Worm (Caenorhabditis elegans) whole organism, dauer: ENCODE results near the gene R13H4.2.

ENCODE experiments used
- unc-62 ChIP-seq: sonication (generic microtip); optimal IDR thresholded peaks from 2 replicates; lab custom pipeline; 2017; ENCODE audit warnings: missing biosample characterization, missing genetic modification reagents, missing genetic modification characterization

Gene R13H4.2

DNA sequence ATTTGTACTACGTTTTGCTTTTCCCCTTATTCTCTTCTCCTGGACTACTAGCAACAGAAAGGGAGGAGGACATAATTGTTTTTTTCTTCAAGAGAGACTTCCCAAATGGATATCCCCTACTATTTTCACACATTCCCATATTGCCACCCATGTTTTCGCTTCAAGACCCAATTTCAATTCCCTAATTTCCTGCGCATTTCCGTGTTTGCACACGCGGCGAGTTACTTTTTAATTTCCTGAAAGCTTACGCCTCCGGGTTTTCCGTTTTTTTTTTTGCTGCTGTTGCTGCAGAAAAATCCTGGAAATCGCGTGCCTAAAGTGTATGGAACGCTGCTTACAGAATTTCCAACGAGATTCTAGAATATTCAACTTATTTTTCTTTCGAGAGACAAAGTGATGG lies 16.1 kb downstream of the R13H4.2 start:
- TF ChIP-seq unc-62 = no peak

DNA sequence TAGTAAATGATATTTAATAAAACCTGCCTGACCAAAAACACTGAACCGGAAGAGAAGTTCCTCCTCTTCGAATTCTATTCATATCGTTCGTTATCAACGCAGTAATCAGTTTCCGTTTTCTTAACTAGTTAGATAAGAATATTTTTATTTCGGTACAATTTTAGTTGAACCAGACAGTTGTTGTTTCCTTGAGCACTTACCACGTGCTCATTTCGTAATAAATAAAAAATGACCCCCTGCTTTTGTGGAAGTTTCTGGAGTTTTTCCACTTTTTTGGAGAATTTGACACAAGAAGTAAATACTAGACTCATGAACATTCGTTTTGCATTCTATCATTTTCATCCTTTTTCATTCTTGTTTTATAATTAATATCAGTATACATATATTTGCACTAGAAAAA lies 17.5 kb downstream of the R13H4.2 start:
- no peak for TF ChIP-seq unc-62

DNA sequence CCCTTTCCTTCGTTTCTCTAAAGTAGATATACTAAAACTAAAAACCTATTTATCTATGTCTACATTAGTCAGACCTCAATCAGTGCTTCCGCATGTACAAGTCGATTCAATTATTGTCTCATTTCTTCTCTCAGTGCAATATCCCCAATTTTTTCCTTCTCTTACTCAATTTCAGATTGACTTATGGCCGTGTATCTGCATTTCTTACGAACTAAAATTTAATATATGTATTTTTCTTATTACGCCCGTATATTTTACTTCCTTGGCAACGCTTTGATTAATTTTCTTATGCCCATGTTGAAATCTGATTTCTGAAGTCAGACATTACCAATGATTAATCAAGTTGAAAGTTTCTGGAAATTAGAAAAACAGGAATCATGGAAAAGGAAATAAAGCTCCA lies 18.7 kb downstream of the R13H4.2 start:
- TF ChIP-seq unc-62 = no peak

DNA sequence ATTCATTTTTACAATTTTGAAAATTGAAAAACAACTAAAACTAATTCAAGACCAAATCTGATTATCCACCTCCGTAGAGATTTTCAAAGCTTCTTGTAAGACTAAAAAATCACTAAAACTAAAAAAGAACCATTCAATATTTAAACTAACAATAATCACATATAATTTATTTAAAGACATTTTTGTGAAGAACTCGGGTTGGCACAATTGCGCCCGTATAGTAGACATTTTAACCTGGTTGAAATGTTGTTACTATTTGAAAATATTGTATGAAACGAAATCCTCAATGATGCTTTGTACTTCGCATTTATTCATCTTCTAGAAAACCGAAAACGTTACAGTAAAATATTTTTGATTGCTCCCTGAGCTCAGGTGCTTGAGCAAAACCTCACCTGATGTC lies 19.8 kb downstream of the R13H4.2 start:
- TF ChIP-seq unc-62 = no peak

DNA sequence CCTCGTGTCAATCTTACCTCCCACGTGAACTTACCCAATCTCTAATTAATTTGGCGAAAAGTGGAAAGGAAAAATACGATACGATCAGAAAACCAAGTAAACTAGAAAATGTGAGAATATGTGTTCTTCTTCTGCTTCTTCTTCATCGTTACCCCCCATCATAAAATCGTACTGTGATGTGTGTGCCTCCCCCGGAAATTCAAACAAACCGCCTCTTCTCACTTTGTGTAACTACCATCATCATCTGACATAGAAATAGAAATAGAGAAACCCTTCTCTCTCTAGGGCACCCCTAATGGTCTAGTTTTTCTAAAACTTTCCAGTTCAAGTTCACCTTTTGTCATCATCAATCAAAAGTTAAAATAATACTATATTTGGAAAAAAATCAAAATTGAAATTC lies 21.6 kb downstream of the R13H4.2 start:
- TF ChIP-seq unc-62 = no peak

DNA sequence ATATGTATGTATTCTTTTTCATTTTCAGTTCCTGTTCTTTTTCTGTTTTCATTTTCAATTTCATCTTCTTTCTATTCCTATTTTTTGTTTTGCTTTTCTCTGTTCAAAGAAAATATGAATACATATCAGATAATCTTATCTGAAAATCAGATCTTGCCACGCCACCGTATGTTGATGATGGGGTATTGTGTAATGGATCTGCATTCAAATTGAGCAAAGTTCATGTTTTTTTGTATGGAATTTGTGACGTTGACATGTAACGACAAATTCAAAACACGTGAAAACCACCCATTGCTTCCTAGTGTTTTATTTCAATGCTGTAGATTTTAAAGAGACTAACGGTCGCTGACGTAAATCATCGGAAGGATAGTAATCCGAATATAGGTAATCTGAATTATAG lies 22.1 kb downstream of the R13H4.2 start:
- TF ChIP-seq unc-62 = no peak

DNA sequence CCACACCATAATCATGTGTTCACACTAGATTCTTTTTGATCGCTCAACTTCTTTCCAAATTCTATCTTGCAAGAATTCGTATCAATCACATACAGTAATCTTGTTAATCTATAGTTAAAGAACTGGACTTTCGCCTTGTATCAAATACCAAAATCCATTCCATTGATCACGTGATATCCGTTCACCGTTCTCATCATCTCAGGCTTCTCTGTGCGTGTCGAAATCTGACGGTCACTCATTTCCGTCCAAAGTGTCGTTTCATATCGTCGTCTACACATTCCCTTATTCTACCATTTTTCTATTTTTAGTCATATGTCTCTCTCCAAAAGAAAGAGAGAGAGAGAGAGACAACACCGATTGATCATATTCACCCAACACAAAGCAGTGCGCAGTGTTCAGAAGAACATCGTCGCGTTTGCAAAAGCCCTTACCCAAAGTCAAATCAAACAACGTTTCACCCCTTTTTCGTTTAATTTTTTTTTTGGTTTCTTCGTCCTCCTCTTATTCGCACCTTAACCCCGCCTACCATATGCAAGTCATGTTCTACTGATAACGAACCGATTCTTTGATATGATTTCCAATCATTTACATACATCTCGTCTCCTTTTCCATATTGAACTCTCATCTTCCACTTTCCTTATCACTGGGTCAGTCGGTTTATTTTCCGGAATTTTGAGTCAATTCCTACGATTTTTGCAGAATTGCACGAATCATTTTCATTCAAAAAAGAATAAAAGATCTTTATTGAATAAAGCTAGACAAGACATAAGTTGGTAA lies 23.1 kb downstream of the R13H4.2 start:
- no peak for TF ChIP-seq unc-62

DNA sequence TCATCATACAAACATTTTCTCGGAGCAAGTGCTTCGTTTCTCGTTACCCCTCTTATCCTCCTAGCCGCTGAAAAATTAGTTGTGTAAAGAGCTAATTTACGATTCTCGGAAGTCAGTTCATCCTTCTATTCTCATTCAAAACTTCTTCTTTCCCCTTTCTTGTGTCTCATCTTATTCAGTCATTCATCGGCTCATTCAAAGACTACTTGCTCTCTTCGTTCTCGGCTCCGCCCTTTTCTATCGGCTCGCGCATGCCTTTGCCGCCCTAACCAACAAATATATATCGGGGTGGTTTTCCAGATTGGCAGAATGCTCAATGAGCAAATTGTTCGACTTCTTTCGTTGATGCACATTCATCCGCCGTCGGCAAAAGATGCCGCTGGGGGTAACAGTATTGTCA lies 24.2 kb downstream of the R13H4.2 start, which contains the start of gene R13H4.5:
Gene R13H4.5 (plus strand): TSS at position 301 of the 400 bp plus-strand sequence.
- TF ChIP-seq unc-62 = no peak

DNA sequence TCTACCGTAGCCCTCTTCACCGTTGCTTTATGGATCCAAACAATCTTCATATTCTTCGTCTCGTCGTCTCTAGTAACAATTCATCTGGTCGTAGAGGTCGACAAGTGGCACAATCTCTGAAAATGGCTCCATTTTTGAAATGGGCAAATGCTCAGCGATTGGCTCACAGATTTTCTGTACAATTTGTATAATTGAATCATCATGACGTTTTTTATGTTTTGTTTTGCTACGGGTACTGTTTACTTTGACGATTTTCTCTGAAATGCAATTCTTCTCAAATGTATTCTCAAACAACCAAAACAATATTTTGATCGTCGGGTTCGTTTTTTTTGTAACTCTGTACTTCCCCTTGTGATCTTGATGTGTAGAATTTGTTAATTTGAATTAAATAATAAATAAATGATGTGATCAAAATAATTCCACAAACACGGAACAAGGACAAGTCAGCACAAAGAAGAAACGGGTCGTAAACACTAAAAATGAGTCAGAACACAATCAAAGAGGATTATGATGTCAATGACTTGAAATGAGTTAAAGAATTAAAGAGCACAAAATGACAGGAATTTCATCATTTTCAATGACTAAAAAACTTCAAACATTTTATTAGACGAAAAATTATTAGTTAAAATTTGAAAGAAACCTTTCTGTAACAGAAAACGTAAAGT lies 25.8 kb downstream of the R13H4.2 start:
- TF ChIP-seq unc-62 = no peak

DNA sequence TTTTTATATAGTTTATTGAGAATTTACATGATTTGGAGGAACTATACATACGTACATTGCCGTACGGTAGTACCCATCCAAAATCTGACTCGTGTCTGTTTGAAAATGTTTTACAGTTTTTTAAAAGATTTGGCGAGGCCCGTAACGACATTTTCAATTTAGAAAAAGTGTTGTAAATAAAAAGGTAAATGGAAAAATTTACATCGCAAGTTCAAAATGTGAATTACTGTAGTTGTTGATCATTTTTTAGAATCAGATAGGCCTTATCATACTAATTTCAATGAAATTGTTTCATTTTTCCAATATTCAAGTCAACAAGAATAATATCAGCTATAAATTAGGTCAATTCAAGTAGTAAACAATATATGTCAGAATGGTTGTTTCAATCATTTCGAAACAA lies 26.6 kb downstream of the R13H4.2 start, which contains the start of gene R13H4.6:
Gene R13H4.6 (plus strand): TSS at position 301 of the 400 bp plus-strand sequence.
- no peak for TF ChIP-seq unc-62

DNA sequence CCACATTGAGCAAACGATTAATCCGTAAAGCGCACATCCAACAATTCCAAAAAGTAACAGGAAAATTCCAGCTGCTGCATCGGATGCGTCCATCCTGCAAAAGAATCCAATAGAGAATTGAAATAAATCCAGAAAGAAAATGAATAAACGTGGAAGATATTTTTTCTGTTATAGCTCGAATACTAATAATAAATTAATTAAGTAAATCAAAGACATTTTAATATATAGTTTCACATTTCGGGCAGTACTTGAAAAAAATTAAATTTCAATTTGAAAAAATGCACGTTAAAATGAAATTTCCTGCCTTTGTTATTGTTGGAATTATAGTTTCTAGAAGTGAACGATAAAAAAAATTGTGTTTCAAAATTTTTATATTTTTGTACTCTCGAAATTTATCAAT lies 32.0 kb downstream of the R13H4.2 start, which contains the start of gene R13H4.7:
Gene R13H4.7 (minus strand): TSS at position 101 of the 400 bp plus-strand sequence.
- TF ChIP-seq unc-62 = no peak

DNA sequence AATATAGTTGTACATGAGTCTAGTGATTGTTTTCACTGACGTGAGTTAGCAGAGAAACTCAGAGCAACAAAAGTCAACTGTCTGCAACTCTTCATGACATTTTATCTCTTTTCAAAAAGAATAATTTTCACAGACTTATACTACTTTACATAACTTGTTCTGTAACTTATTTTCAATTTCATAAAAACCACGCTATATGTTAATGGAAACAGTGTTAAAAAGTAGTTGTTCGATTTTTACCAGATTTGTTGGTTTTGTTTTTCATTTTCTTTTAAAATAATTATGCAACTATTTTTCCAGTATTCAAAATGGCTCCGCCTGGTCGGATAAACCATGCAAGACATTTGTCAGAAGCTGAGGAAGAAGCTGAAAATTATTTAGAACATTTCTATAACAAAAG lies 38.9 kb downstream of the R13H4.2 start, which contains the start of gene sulp-4:
Gene sulp-4 (plus strand): TSS at position 301 of the 400 bp plus-strand sequence.
- TF ChIP-seq unc-62 = no peak

DNA sequence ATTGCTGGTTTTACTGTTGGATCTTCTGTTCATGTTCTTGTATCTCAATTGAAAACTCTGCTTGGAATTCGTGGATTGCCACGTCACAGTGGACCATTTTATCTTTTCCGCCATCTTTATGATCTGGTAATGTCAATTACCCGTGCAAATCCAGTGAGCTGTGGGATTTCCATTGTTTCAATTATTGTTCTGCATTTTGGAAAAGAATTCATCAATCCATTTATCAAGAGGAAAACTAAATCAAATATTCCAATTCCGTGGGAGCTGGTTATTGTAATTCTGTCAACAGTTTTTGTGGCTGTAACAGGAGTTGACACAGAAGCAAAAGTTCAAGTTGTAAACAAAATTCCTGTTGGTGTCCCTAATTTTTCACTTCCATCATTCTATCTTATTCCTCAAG lies 40.5 kb downstream of the R13H4.2 start:
- TF ChIP-seq unc-62 = no peak

DNA sequence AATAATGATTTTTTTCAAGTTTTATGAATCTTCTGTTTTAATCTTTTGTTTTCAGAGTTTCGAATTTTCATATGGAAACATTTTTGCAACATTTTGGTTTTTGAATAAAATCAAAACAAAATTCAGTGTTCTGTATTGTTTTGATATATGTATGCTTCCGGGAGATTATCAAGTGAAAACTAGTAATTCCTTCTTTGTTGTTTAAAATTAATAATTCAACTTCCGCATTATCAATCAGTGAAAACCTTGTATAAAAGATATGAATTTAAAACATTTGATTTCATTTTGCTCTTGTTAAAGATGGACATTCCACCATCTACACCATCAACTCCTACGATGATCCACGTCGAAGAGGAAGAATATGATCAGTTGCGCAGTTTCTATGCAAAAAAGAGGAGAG lies 43.5 kb downstream of the R13H4.2 start, which contains the start of gene sulp-5:
Gene sulp-5 (plus strand): TSS at position 301 of the 400 bp plus-strand sequence.
- TF ChIP-seq unc-62 = no peak

DNA sequence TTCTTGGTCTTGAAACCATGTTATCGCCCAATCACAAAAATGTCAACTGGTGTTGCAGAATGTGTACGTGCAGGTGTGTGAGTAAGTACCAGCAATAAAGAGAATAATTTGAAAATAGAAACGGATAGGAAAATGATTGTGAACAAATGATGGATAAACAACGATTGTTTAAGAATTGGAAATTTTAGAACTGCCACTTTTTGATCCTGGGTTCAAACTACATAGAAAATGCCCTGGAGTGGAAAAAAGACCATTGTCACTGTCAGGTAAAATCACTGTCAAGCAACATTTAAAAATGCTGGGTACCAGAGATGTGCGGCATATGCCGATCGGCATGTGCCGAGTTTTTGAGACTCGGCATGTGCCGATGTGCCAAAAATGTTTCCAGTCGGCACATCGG lies 47.0 kb downstream of the R13H4.2 start:
- TF ChIP-seq unc-62 = no peak

DNA sequence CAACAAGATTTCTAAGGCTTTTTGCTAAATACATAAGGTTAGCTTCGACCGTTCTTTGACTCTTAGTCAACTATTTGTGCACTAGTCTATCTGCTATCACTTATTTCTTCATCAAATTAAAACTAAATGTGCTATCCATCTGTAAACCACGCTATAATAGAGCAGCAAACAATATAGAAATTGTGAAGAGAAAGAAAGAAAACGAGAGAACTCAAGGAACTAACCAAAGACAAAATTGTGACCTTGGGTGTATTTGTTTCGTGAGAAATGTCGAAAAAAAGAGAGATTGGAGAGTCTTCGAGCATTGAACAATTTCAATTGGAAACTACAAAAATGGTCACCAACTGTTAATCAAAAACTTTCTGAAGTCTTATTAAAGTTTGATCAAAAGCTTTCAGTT lies 48.9 kb downstream of the R13H4.2 start:
- TF ChIP-seq unc-62 = no peak

DNA sequence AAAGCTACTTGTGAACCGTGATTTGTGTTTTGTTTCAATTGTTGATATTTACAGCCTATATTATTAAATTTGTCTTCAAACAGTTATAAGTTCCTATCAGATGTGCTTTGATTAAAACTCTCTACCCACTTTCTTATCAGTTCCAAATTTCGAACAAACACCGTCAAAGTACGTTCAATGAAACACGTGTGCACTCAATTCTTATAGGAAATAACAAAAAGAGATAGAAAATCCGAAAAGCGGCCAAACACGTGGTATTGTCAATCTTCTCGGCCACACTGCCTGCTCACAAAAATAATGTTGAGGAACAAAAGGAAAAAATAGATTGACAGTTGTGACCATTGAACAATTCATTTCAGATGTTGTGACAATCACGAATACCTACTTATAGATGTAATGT lies 49.7 kb downstream of the R13H4.2 start:
- TF ChIP-seq unc-62 = no peak
